Worm (Caenorhabditis elegans) whole organism, late embryonic: ENCODE measurements around the gene kmo-1.
A peak's percentile ranks its signal among the peaks of the same experiment; 100 is the strongest.

Source experiments
- C08G9.2 ChIP-seq: sonication (generic microtip); optimal IDR thresholded peaks from 2 replicates; lab custom pipeline; 2016; ENCODE audit warnings: mild to moderate bottlenecking, missing genetic modification characterization, moderate library complexity, missing compliant biosample characterization
- C38D4.7 ChIP-seq: fragments of 200-800 bp; sonication (Bioruptor generic); optimal IDR thresholded peaks from 2 replicates; lab custom pipeline; 2018; ENCODE audit warnings: mild to moderate bottlenecking, missing genetic modification characterization, moderate library complexity, missing compliant biosample characterization
- K02D7.2 ChIP-seq: sonication (generic microtip); optimal IDR thresholded peaks from 2 replicates; lab custom pipeline; 2017; ENCODE audit warnings: mild to moderate bottlenecking, missing genetic modification characterization, missing compliant biosample characterization
- T23F11.4 ChIP-seq: fragments of 200-800 bp; sonication (Bioruptor generic); optimal IDR thresholded peaks from 2 replicates; lab custom pipeline; 2018; ENCODE audit warnings: mild to moderate bottlenecking, missing genetic modification characterization, missing compliant biosample characterization
- Y22D7AL.16 ChIP-seq: sonication (generic microtip); optimal IDR thresholded peaks from 2 replicates; lab custom pipeline; 2016; ENCODE audit warnings: missing genetic modification characterization, missing compliant biosample characterization
- ahr-1 ChIP-seq: sonication (generic microtip); optimal IDR thresholded peaks from 2 replicates; lab custom pipeline; 2016; ENCODE audit warnings: missing genetic modification characterization, missing compliant biosample characterization
- ama-1 ChIP-seq: fragments of 150-350 bp; optimal IDR thresholded peaks from 2 replicates; lab custom pipeline; 2014
- ceh-2 ChIP-seq: sonication (generic microtip); optimal IDR thresholded peaks from 2 replicates; lab custom pipeline; 2016; ENCODE audit warnings: missing genotype, missing genetic modification characterization, missing compliant biosample characterization
- ceh-24 ChIP-seq: sonication (generic microtip); optimal IDR thresholded peaks from 2 replicates; lab custom pipeline; 2016; ENCODE audit warnings: mild to moderate bottlenecking, missing genetic modification characterization, missing compliant biosample characterization
- ceh-30 ChIP-seq: fragments of 150-350 bp; optimal IDR thresholded peaks from 2 replicates; lab custom pipeline; 2014; ENCODE audit warnings: missing biosample characterization, missing genetic modification characterization
- ceh-31 ChIP-seq: sonication (generic microtip); optimal IDR thresholded peaks from 2 replicates; lab custom pipeline; 2016; ENCODE audit warnings: missing genetic modification characterization, missing compliant biosample characterization
- ceh-34 ChIP-seq: sonication (generic microtip); optimal IDR thresholded peaks from 2 replicates; lab custom pipeline; 2016; ENCODE audit warnings: mild to moderate bottlenecking, missing genetic modification characterization, missing compliant biosample characterization
- ceh-48 ChIP-seq: sonication (generic microtip); optimal IDR thresholded peaks from 2 replicates; lab custom pipeline; 2016; ENCODE audit warnings: missing genetic modification characterization, inconsistent platforms, missing compliant biosample characterization
- dmd-4 ChIP-seq: sonication (generic microtip); optimal IDR thresholded peaks from 2 replicates; lab custom pipeline; 2016; ENCODE audit warnings: borderline replicate concordance, missing genetic modification characterization, missing compliant biosample characterization
- dve-1 ChIP-seq: sonication (generic microtip); optimal IDR thresholded peaks from 2 replicates; lab custom pipeline; 2017; ENCODE audit warnings: antibody characterized with exemption, mild to moderate bottlenecking, missing genetic modification characterization, missing compliant biosample characterization
- elt-2 ChIP-seq: sonication (generic microtip); optimal IDR thresholded peaks from 2 replicates; lab custom pipeline; 2016; ENCODE audit warnings: missing genetic modification reagents, missing genetic modification characterization, missing compliant biosample characterization
- fax-1 ChIP-seq: sonication (generic microtip); optimal IDR thresholded peaks from 2 replicates; lab custom pipeline; 2016; ENCODE audit warnings: missing genotype, missing genetic modification characterization, missing compliant biosample characterization
- fkh-10 ChIP-seq: fragments of 150-350 bp; optimal IDR thresholded peaks from 2 replicates; lab custom pipeline; 2014; ENCODE audit warnings: missing biosample characterization, missing genetic modification reagents, missing genetic modification characterization
- hlh-13 ChIP-seq: fragments of 200-800 bp; sonication (Bioruptor generic); optimal IDR thresholded peaks from 2 replicates; lab custom pipeline; 2018; ENCODE audit warnings: mild to moderate bottlenecking, missing genetic modification characterization, missing compliant biosample characterization
- hlh-15 ChIP-seq: sonication (generic microtip); optimal IDR thresholded peaks from 2 replicates; lab custom pipeline; 2016; ENCODE audit warnings: missing genetic modification characterization, missing compliant biosample characterization
- hlh-30 ChIP-seq: sonication (generic microtip); optimal IDR thresholded peaks from 2 replicates; lab custom pipeline; 2017; ENCODE audit warnings: antibody characterized with exemption, missing genetic modification characterization, missing compliant biosample characterization; ENCODE audit not compliant: insufficient read depth
- hlh-6 ChIP-seq: sonication (generic microtip); optimal IDR thresholded peaks from 2 replicates; lab custom pipeline; 2016; ENCODE audit warnings: missing genotype, missing genetic modification characterization, missing compliant biosample characterization
- lim-6 ChIP-seq: sonication (generic microtip); optimal IDR thresholded peaks from 2 replicates; lab custom pipeline; 2016; ENCODE audit warnings: missing genetic modification characterization, missing compliant biosample characterization
- nfya-1 ChIP-seq: sonication (generic microtip); optimal IDR thresholded peaks from 2 replicates; lab custom pipeline; 2017; ENCODE audit warnings: missing genetic modification characterization, mild to moderate bottlenecking, missing compliant biosample characterization, antibody characterized with exemption, moderate library complexity
- pag-3 ChIP-seq: sonication (generic microtip); optimal IDR thresholded peaks from 2 replicates; lab custom pipeline; 2016; ENCODE audit warnings: missing compliant biosample characterization, missing genetic modification characterization, borderline replicate concordance
- pat-9 ChIP-seq: fragments of 200-800 bp; sonication (Bioruptor generic); optimal IDR thresholded peaks from 2 replicates; lab custom pipeline; 2018; ENCODE audit warnings: mild to moderate bottlenecking, missing genetic modification characterization, moderate library complexity, missing compliant biosample characterization
- pax-1 ChIP-seq: fragments of 150-350 bp; optimal IDR thresholded peaks from 2 replicates; lab custom pipeline; 2014; ENCODE audit warnings: missing biosample characterization, missing genetic modification characterization
- pha-2 ChIP-seq: sonication (generic microtip); optimal IDR thresholded peaks from 2 replicates; lab custom pipeline; 2017; ENCODE audit warnings: mild to moderate bottlenecking, missing genetic modification characterization, missing compliant biosample characterization
- pha-4 ChIP-seq: fragments of 150-350 bp; optimal IDR thresholded peaks from 2 replicates; lab custom pipeline; 2018; ENCODE audit warnings: missing biosample characterization, missing genetic modification reagents, missing genetic modification characterization
- pros-1 ChIP-seq: fragments of 150-350 bp; optimal IDR thresholded peaks from 2 replicates; lab custom pipeline; 2014; ENCODE audit warnings: missing biosample characterization, missing genetic modification reagents, missing genetic modification characterization
- ref-2 ChIP-seq: sonication (generic microtip); optimal IDR thresholded peaks from 2 replicates; lab custom pipeline; 2016; ENCODE audit warnings: missing genetic modification characterization, missing compliant biosample characterization
- rnt-1 ChIP-seq: sonication (generic microtip); optimal IDR thresholded peaks from 2 replicates; lab custom pipeline; 2016; ENCODE audit warnings: missing genetic modification characterization, missing compliant biosample characterization
- sox-2 ChIP-seq: fragments of 200-800 bp; sonication (Bioruptor generic); IDR thresholded peaks from 2 replicates; pipeline ENCODE4 v1.3.6; 2022; ENCODE audit warnings: missing genetic modification reagents, missing genetic modification characterization, missing compliant biosample characterization
- syd-9 ChIP-seq: sonication (generic microtip); optimal IDR thresholded peaks from 2 replicates; lab custom pipeline; 2016; ENCODE audit warnings: mild to moderate bottlenecking, missing genetic modification characterization, moderate library complexity, missing compliant biosample characterization
- unc-42 ChIP-seq: sonication (generic microtip); optimal IDR thresholded peaks from 2 replicates; lab custom pipeline; 2016; ENCODE audit warnings: missing genotype, missing genetic modification characterization, missing compliant biosample characterization
- unc-55 ChIP-seq: sonication (generic microtip); optimal IDR thresholded peaks from 2 replicates; lab custom pipeline; 2017; ENCODE audit warnings: missing biosample characterization, missing genetic modification reagents, missing genetic modification characterization
- unc-86 ChIP-seq: sonication (generic microtip); optimal IDR thresholded peaks from 2 replicates; lab custom pipeline; 2016; ENCODE audit warnings: missing genetic modification characterization, missing compliant biosample characterization
- ztf-16 ChIP-seq: sonication (generic microtip); optimal IDR thresholded peaks from 2 replicates; lab custom pipeline; 2017; ENCODE audit warnings: missing genetic modification characterization, missing compliant biosample characterization

Gene kmo-1

DNA sequence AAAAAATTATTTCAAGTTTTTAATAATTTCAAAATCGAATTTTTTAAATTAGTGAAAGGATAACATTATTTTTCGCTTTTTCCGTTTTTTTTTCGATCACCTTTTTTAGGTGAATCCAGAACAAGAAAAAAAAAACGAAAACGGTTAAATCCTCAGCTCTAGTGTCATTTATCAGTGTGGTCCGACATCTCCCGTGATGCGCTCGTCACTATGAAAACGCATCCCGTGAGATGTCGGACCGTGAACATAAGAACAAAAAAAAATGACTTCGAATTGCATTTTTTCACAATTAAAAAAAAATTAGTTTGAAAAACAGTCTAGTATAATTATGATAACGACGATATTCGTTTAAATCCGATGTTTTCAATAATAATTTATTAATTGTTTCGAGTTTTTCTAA lies 22.6 kb downstream of the kmo-1 start:
- TF ChIP-seq unc-86 (tag; lab: Kevin White, UChicago) (no peak), pha-4 (no peak), sox-2 (GFP tag; lab: Robert Waterston, UW) (no peak), C38D4.7 (GFP tag; lab: Kevin White, UChicago) (no peak), pha-2 (tag; lab: Kevin White, UChicago) (no peak), nfya-1 (tag; lab: Kevin White, UChicago) (no peak), hlh-6 (tag; lab: Kevin White, UChicago) (no peak), ztf-16 (tag; lab: Kevin White, UChicago) (no peak), fax-1 (tag; lab: Kevin White, UChicago) (no peak), pros-1 (tag; lab: Kevin White, UChicago) (no peak), pax-1 (tag; lab: Kevin White, UChicago) (no peak), syd-9 (tag; lab: Kevin White, UChicago) (no peak), ref-2 (tag; lab: Kevin White, UChicago) (no peak), ceh-24 (tag; lab: Kevin White, UChicago) (no peak), dve-1 (no peak), pat-9 (tag; lab: Kevin White, UChicago) (no peak), pag-3 (tag; lab: Kevin White, UChicago) (no peak), C08G9.2 (tag; lab: Kevin White, UChicago) (no peak), hlh-15 (tag; lab: Kevin White, UChicago) (no peak)
- TF ChIP-seq, all 69 proteins: peak for 0

DNA sequence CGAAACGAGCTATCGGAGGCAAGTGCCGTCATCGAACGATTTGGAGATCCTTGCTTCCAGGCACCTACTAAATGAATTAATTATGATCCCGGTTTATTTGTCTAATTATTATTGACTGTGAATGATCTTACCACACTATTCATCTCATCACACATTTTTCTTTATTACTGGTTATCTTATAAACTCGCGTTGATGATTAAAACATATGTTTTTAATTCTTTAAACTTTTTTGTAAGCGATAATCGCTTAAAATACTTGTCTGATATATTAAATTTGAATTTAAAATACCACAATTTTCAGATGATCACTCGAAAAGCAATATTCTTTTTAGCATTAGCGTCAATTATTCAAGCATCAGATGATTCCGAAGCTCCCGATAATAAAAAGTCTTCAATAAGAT lies 25.2 kb downstream of the kmo-1 start, which contains the start of gene F10C2.5:
Gene F10C2.5, plus strand, starts transcription at position 301 of the 400 bp plus-strand sequence.
- TF ChIP-seq fkh-10 (GFP tag; lab: Kevin White, UChicago) (no peak), hlh-30 (tag; lab: Kevin White, UChicago) (no peak), T23F11.4 (GFP tag; lab: Kevin White, UChicago) (no peak), syd-9 (tag; lab: Kevin White, UChicago) (no peak), pax-1 (tag; lab: Kevin White, UChicago) (no peak), lim-6 (tag; lab: Kevin White, UChicago) (no peak)

DNA sequence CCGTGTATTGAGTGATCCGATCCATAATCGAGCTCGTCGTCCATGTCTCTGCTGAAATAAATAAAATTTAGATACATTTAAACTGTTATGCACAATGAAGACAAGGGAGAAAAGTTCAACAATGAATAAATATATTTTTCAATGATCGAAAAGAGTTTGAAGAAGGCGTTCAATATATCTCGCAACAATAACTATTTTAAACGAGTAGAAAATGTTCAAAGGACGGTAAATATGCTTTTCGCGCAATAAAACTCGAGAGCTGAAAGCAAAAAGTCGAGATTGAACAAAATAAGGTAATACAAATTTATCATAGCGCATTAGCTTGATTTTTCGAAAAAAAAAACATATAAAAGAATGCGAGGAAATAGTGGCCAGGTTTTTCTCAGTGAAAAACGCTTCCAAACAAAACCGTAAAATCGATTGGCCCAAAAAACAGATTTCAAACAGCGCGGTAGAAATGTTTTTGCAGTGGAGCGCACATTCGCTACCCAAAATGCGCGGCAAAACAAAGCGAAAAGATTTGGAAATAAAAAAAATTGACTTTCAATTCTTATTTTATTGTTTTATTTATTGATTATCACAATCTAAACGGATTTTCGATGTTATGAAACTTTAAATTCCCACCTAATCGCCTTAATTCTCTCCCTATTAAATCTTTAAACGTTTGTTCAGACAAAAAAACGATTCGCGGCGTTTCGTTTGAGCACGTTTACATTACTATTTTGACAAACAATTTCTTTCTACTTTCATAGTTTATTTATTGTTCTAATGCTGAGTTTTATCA lies 29.3 kb downstream of the kmo-1 start, which contains the start of the genes kup-1 and F10C2.4:
Gene kup-1, minus strand, starts transcription at position 51 of the 784 bp plus-strand sequence.
Gene F10C2.4, plus strand, starts transcription at position 734 of the 784 bp plus-strand sequence.
- TF ChIP-seq rnt-1 (no peak), nfya-1 (tag; lab: Kevin White, UChicago) (peak; percentile 12), unc-55 (GFP tag; lab: Kevin White, UChicago) (peak; percentile 40), hlh-13 (GFP tag; lab: Kevin White, UChicago) (no peak), ceh-30 (no peak), unc-86 (tag; lab: Kevin White, UChicago) (no peak), hlh-30 (tag; lab: Kevin White, UChicago) (no peak), syd-9 (tag; lab: Kevin White, UChicago) (no peak), ceh-48 (peak; percentile 28)

ce11 chrV:12039755-12040154 lies 30.6 kb downstream of the kmo-1 start:
- no peak for TF ChIP-seq ahr-1 (tag; lab: Kevin White, UChicago)
- no peak for TF ChIP-seq K02D7.2 (tag; lab: Kevin White, UChicago)
- peak; percentile 23 for TF ChIP-seq ceh-34
- peak; percentile 12 for TF ChIP-seq ceh-2
- TF ChIP-seq pros-1 (tag; lab: Kevin White, UChicago): peak; percentile 3
- TF ChIP-seq nfya-1 (tag; lab: Kevin White, UChicago): no peak
- TF ChIP-seq ceh-31 (tag; lab: Kevin White, UChicago): peak; percentile 38
- no peak for TF ChIP-seq Y22D7AL.16 (tag; lab: Kevin White, UChicago)
- peak; percentile 2 for TF ChIP-seq dmd-4
- no peak for TF ChIP-seq C08G9.2 (tag; lab: Kevin White, UChicago)
- TF ChIP-seq hlh-30 (tag; lab: Kevin White, UChicago): no peak
- no peak for TF ChIP-seq ceh-30
- TF ChIP-seq sox-2 (GFP tag; lab: Robert Waterston, UW): peak; percentile 38
- no peak for TF ChIP-seq unc-42
- TF ChIP-seq ref-2 (tag; lab: Kevin White, UChicago): peak; percentile 35
- TF ChIP-seq lim-6 (tag; lab: Kevin White, UChicago): no peak
- TF ChIP-seq ama-1 (lab: Kevin White, UChicago): no peak
- no peak for TF ChIP-seq elt-2 (tag; lab: Kevin White, UChicago)
